Fruit fly (Drosophila melanogaster): ENCODE results near the gene CG12288.

dm6 chr2L:16888574-16889376 lies 13.2 kb downstream of the CG12288 start:
- TF ChIP-seq CG6808 (GFP tag; optimal IDR thresholded peaks at IDR 0.05) (no peak), Sox102F (GFP tag; optimal IDR thresholded peaks at IDR 0.05) (no peak), Eip78C (GFP tag) (peak; percentile 67), Ets21C (GFP tag; optimal IDR thresholded peaks at IDR 0.05) (no peak), CG16779 (tag; optimal IDR thresholded peaks at IDR 0.05) (no peak)

Data from whole organism, prepupa.